Worm (Caenorhabditis elegans) whole organism, L2 larva: Measurements from ENCODE around the gene srg-57.

Experiments used
- aly-2 ChIP-seq: fragments of 150-350 bp; optimal IDR thresholded peaks from 2 replicates; lab custom pipeline; 2014; ENCODE audit warnings: missing biosample characterization, missing genetic modification characterization
- lsy-2 ChIP-seq, 2 experiments: fragments of 150-350 bp in 1 of 2; sonication (generic microtip) in 1 of 2; optimal IDR thresholded peaks; 2 replicates each; lab custom pipeline; 2014 to 2017; ENCODE audit warnings: missing biosample characterization in 2 of 2, missing genetic modification characterization in 2 of 2
- nhr-237 ChIP-seq: fragments of 150-350 bp; optimal IDR thresholded peaks from 2 replicates; lab custom pipeline; 2014; ENCODE audit warnings: missing biosample characterization, missing genetic modification characterization
- nhr-77 ChIP-seq: fragments of 150-350 bp; optimal IDR thresholded peaks from 2 replicates; lab custom pipeline; 2014; ENCODE audit warnings: missing biosample characterization, missing genetic modification characterization
- skn-1 ChIP-seq: sonication (generic microtip); optimal IDR thresholded peaks from 2 replicates; lab custom pipeline; 2017; ENCODE audit warnings: missing biosample characterization, missing genetic modification characterization
- unc-62 ChIP-seq: fragments of 150-350 bp; optimal IDR thresholded peaks from 2 replicates; lab custom pipeline; 2014; ENCODE audit warnings: missing biosample characterization, missing genetic modification reagents, missing genetic modification characterization
- zag-1 ChIP-seq: fragments of 150-350 bp; optimal IDR thresholded peaks from 2 replicates; lab custom pipeline; 2014; ENCODE audit warnings: missing biosample characterization, missing genetic modification characterization

DNA sequence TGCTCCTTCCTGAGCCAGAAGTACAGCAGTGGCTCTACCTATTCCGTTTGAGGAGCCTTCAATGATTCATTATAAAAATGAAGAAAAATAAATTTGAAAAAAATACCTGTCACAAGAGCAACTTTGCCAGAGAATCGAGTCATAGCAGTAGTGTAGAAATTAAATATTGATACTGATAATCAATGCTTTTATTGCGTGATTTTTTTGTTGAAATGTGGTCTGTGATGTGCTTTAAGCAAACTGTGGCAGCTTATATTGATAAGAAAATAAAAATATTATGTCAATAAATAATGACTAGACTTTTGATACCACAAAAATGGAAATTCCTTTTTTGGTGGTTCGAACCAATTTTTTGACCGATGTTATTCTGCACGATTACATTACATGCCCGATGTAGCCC lies 30.8 kb upstream of the srg-57 start, which contains the start of gene dhs-14:
- TF ChIP-seq lsy-2 (tag; optimal IDR thresholded peaks at IDR 0.05; lab: Kevin White, UChicago) (no peak), nhr-77 (tag; lab: Kevin White, UChicago) (no peak), skn-1 (no peak), unc-62 (GFP tag; lab: Kevin White, UChicago) (no peak), nhr-237 (no peak), zag-1 (no peak), aly-2 (tag; lab: Kevin White, UChicago) (no peak)
